Fruit fly (Drosophila melanogaster): ENCODE data around the gene CG8852.

Gene CG8852

dm6 chr2L:3555408-3556058, 30.6 kb downstream of the CG8852 start (continued):
- TF ChIP-seq row (GFP tag; IDR thresholded peaks at IDR 0.05) (peak; percentile 60), CG32532 (GFP tag; IDR thresholded peaks at IDR 0.05) (no peak), Oli (tag; optimal IDR thresholded peaks at IDR 0.05) (no peak), CG17359 (tag; optimal IDR thresholded peaks at IDR 0.05) (peak; percentile 9), Nf-YC (tag; optimal IDR thresholded peaks at IDR 0.05) (no peak), CG3281 (GFP tag; optimal IDR thresholded peaks at IDR 0.05) (no peak), CG12155 (GFP tag; optimal IDR thresholded peaks at IDR 0.05) (no peak), ro (GFP tag; IDR thresholded peaks at IDR 0.05) (no peak), cad (GFP tag; optimal IDR thresholded peaks at IDR 0.05) (no peak), CG18262 (tag; optimal IDR thresholded peaks at IDR 0.05) (peak; percentile 45), CG18599 (GFP tag; optimal IDR thresholded peaks at IDR 0.05) (no peak), sna (GFP tag; IDR thresholded peaks at IDR 0.05; ENCODE audit: partially characterized antibody) (0 out of 2 replicates have a peak, but pooled peaks have one; percentile 25), Mrtf (GFP tag; IDR thresholded peaks at IDR 0.05) (no peak), mld (GFP tag; IDR thresholded peaks at IDR 0.05; ENCODE audit: partially characterized antibody) (no peak), MBD-R2 (GFP tag; IDR thresholded peaks at IDR 0.05) (no peak), NK7.1 (GFP tag; optimal IDR thresholded peaks at IDR 0.05) (no peak), B-H1 (GFP tag; IDR thresholded peaks at IDR 0.05) (no peak), wdn (GFP tag; IDR thresholded peaks at IDR 0.05) (no peak), CG11398 (GFP tag; optimal IDR thresholded peaks at IDR 0.05) (no peak), Hsf (GFP tag; optimal IDR thresholded peaks at IDR 0.05) (no peak), Sry-δ (GFP tag; optimal IDR thresholded peaks at IDR 0.05) (peak; percentile 38), CG31388 (GFP tag; optimal IDR thresholded peaks at IDR 0.05) (no peak), fu2 (GFP tag; optimal IDR thresholded peaks at IDR 0.05) (no peak), CrebB (tag; optimal IDR thresholded peaks at IDR 0.05) (no peak), zen (tag; optimal IDR thresholded peaks at IDR 0.05) (peak; percentile 17), CG4404 (GFP tag; IDR thresholded peaks at IDR 0.05) (peak; percentile 78), ash1 (GFP tag; optimal IDR thresholded peaks at IDR 0.05) (no peak), CG11093 (GFP tag; IDR thresholded peaks at IDR 0.05) (no peak), CG2116 (GFP tag; optimal IDR thresholded peaks at IDR 0.05) (no peak), CG13775 (GFP tag; optimal IDR thresholded peaks at IDR 0.05) (no peak), CG9797 (GFP tag; optimal IDR thresholded peaks at IDR 0.05) (no peak), nerfin-2 (GFP tag; IDR thresholded peaks at IDR 0.05; ENCODE audit: partially characterized antibody) (no peak), CG17361 (GFP tag; IDR thresholded peaks at IDR 0.05) (peak; percentile 19; the same call in 1 of the 3 replicates), dm (GFP tag; optimal IDR thresholded peaks at IDR 0.05) (no peak), luna (GFP tag; optimal IDR thresholded peaks at IDR 0.05) (no peak), ham (GFP tag; IDR thresholded peaks at IDR 0.05) (no peak), CG12769 (tag; optimal IDR thresholded peaks at IDR 0.05) (no peak), CG3065 (GFP tag; optimal IDR thresholded peaks at IDR 0.05) (no peak), jing (GFP tag; optimal IDR thresholded peaks at IDR 0.05) (no peak), E2f2 (GFP tag; IDR thresholded peaks at IDR 0.05) (no peak), fru (optimal IDR thresholded peaks at IDR 0.05) (no peak), CG1529 (GFP tag; optimal IDR thresholded peaks at IDR 0.05) (no peak), CG15601 (tag; optimal IDR thresholded peaks at IDR 0.05) (peak; percentile 13), Awh (GFP tag; IDR thresholded peaks at IDR 0.05) (peak; percentile 43; the same call in 1 of the 2 replicates), dysf (GFP tag; IDR thresholded peaks at IDR 0.05) (no peak; the same call in 2 of the 3 replicates), CG14050 (GFP tag; IDR thresholded peaks at IDR 0.05) (no peak), Ptx1 (GFP tag; IDR thresholded peaks at IDR 0.05) (no peak), HmgD (GFP tag; optimal IDR thresholded peaks at IDR 0.05) (no peak), CG2120 (GFP tag; optimal IDR thresholded peaks at IDR 0.05) (no peak), ranshi (GFP tag; IDR thresholded peaks at IDR 0.05) (no peak), lola (GFP tag; optimal IDR thresholded peaks at IDR 0.05) (peak in 1 of 3 experiments; percentile 65)

All from whole organism, embryonic.